Fruit fly (Drosophila melanogaster) S2 (cell line): Measurements from ENCODE around the gene TM9SF2.
A peak's percentile ranks its signal among the peaks of the same experiment; 100 is the strongest.

Experiments used
- CG8478 ChIP-seq: fragments of >200 bp; optimal IDR thresholded peaks from 2 replicates; lab custom pipeline; 2018
- CTCF ChIP-seq, 2 experiments: fragments of >200 bp; optimal IDR thresholded peaks; 2 replicates each; lab custom pipeline; 2018

The TM9SF2 gene

DNA sequence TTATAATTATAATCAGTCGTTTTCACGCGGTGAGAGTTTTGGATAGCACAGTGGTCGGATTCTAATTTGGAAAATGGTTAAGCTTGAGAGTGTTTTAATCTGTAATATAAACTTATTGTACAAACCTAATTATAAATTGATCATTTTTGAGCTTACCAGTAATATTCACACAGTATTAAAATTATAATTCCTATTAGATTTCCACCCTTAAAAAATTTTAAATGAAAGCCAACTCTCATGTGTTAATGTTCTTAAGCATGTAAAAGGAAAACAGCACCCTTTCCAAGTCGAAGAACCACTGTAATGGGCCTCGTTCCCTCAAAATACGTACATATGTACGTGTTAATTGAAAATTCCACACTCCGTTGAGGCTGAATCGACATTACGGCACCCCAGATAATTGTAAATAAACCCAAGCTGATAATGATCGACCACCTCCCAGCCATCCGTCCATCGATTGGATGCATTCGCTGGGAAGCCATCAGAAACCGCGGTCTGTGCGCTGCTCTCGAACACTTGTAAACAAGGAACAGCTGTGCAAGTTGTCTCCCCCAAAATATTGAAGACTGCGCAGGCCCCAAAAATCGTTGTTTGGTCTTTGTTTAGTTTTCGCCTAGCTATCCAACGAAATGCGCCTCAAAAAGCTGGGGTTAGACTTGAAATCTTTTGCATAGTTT, 25.8 kb upstream of the TM9SF2 start:
- TF ChIP-seq CTCF (optimal IDR thresholded peaks at IDR 0.05; lab: Kevin White, UChicago) = no peak
- no peak for TF ChIP-seq CG8478

DNA sequence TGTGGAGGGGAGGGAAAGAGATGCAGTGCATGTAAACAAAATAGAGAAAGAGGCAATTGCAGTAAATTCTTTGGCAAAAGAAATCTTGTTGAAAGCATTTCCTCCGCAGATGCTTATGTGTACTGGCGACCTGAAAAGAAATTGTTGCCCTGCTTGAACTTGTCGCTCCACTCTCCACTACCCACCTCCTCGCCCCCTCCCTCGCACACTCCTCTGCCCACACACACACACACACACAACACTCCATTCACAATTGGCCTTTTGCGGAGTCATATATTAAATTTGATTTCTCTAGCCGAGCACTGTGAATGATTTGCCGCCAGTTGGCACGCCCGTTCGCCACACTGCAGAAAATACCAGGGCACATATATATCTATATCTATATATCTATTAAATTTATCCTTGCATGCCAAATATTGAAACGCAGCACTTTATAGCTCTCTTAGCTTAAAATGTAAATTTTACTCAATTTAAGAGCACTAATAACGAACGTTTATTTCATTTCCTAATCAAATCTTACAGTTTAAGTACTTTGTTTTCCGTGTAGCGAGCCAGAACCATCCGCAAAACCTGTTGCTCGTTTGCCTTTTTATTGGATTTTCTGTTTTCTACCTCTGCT, 24.8 kb upstream of the TM9SF2 start:
- TF ChIP-seq CTCF (optimal IDR thresholded peaks at IDR 0.05; lab: Kevin White, UChicago) = no peak
- no peak for TF ChIP-seq CG8478

DNA sequence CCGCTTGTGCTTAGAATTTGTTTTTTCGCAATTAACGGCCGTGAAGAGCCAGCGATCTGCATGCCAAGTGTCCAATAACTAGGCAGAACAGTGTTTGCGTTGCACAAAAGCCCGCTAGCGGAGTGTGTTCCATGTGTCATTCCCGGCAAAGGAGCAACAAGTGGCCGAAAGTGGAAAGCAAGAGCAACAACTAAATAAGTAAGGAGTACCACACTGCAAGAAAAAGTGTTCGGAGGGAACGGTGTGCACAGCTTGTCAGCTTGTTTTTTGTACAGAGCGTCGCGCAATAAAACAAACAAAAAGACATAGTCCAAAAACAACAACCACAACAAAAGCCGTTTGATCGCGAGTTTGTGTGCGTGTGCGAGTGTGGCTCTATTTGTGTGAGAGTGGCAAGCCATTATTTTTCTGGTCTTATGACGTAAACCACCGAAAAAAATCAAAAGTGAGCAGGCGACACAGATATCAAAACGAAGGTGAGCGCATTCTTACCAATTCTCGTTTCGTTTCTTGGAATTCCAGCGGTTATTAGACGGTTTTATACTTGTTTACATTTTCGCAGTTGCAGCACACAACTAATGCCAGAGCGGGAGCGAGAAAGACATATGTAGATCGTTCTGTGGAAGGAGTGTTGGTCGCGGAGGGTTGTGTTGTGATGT, 24.2 kb upstream of the TM9SF2 start:
- no peak for TF ChIP-seq CG8478

DNA sequence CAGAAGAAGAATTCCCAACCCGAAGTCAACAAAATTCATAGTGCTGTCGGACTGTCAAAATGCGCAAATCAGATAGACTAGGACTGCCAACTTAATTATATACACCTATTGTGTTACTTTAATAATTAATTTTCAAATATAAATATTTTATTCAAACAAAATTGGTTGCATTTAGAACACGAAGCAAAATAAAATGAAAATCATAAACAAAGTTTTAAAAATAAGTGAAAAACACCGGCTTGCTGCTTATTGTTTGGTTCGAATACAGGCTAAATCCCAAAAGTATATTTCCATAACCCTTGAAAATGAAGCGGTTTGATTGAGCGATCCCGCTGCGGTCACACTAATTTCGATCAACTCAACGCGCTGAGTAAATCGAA, 23.7 kb upstream of the TM9SF2 start, which contains the start of the genes Rhau and dia:
Gene Rhau, minus strand, starts transcription at position 178 of the 380 bp plus-strand sequence.
Gene dia, plus strand, starts transcription at position 337 of the 380 bp plus-strand sequence.
- TF ChIP-seq CG8478 (no peak), CTCF (optimal IDR thresholded peaks at IDR 0.05; lab: Kevin White, UChicago) (peak in 1 of 2 experiments; percentile 35)

DNA sequence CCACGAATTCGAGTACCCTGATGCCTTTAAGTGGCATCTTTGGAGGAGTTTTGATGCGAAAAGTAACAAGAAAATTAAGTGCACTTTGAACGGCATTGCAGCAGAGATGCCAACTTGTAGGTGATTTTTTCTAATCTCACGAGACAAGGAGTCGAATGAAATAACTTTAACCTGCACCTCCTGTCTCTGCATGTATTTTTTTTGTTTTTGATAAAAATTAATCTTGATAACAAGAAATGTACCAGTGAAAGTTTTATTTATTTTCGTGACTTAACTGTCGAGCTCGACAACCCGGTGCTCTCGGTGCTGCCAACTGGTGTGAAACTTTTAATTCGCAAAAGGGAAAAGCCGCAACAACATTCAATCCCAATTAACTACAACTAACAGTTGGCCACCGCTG, 18.1 kb upstream of the TM9SF2 start, which contains the start of the genes Amacr and Ns4:
Gene Amacr, minus strand, starts transcription at position 182 of the 400 bp plus-strand sequence.
Gene Ns4, plus strand, starts transcription at position 317 of the 400 bp plus-strand sequence.
- no peak for TF ChIP-seq CTCF (optimal IDR thresholded peaks at IDR 0.05; lab: Kevin White, UChicago)
- TF ChIP-seq CG8478 = no peak

DNA sequence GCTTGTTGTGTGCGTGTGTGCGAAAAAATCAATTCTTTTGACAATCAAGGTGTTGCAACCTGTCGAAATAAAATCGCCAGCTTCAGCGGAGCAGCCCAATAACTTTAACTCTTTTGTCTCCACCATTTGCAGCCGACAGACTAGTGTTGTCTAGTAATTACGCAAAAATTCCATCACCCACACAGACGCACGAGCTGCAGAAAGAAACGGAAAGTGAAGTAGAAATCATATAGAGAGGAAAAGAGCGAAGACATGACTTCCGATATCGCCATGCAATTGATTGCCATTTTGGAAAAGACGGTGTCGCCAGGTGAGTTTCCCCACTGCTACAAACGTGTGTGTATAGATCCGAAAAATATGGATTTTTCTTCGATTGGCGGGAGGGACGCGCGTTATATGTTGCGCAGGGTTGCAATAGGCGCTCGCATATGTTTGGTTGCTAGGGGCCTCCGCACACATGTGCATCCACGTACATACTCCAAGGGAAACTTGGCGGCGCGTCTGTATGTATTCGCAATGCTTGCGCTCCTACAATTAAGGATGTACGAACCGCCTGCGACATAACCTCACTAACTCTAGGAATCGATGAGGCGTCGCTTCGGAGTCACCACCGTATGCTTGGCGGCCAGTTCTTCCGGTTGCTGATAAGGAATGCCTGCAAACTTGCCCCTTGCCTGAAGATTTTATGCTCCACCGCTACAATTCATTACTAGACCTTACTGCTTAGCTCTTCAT, 1.2 kb upstream of the TM9SF2 start:
- TF ChIP-seq CTCF (optimal IDR thresholded peaks at IDR 0.05; lab: Kevin White, UChicago) = no peak
- no peak for TF ChIP-seq CG8478

DNA sequence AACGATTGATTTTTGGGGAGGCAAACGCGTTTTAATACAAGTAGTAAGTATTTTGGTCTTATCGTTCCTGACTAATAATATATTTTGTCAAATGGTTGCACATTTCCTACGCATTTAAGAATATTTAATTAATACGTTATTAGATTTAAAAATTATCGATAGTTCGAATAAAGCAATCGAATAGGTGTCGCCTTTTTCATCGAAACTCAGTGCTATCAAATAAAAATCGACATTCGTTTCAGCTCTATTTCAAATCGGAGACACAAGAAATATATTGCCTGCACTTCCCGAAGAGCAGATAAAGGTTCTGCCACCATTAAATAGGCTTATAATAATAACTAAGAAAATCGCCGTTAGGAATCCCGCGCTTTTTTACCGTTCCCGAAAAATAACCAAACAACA, 579 bp upstream of the TM9SF2 start:
- TF ChIP-seq CTCF (optimal IDR thresholded peaks at IDR 0.05; lab: Kevin White, UChicago) = no peak
- TF ChIP-seq CG8478 = no peak

DNA sequence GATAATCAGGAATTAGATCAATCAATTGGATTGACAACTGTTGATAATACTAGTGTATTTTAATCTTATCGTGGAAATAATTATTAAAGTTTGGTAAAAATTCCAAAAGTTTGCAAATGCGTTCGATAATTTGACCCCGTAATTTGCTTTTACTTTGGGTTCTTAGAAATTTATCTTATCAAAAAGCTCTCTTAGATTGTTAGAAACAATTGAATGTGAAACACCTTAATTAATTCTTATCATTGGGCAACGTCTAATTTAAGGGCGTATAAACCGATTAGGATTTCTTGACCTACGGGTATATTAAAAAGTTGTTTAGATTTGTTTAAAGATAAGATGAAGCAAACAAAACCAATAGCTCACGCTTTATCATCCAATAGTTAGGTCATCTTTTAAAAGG, 1.1 kb downstream of the TM9SF2 start:
- TF ChIP-seq CTCF (optimal IDR thresholded peaks at IDR 0.05; lab: Kevin White, UChicago) (no peak), CG8478 (no peak)

DNA sequence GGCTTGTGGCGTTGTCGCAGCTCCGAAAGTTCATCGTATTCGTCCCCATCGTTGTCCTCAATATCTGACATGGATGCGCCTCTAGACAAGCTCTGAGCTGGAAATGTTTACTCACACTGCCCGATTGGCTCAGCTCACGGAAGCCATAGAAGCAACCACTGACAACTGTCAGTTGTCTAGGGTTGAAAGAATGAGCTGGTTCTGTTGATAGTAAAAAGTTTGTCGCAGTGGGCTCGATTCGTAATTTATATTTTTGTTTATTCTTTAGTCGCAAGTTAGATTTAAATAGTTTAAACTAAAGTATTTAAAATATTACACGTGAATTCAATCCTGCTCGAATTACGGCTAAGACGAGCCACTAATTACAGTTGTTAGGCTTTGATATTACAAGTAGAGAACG, 3.9 kb downstream of the TM9SF2 start, which contains the start of gene CarT:
Gene CarT, minus strand, starts transcription at position 101 of the 400 bp plus-strand sequence.
- no peak for TF ChIP-seq CG8478
- TF ChIP-seq CTCF (optimal IDR thresholded peaks at IDR 0.05; lab: Kevin White, UChicago) = no peak

DNA sequence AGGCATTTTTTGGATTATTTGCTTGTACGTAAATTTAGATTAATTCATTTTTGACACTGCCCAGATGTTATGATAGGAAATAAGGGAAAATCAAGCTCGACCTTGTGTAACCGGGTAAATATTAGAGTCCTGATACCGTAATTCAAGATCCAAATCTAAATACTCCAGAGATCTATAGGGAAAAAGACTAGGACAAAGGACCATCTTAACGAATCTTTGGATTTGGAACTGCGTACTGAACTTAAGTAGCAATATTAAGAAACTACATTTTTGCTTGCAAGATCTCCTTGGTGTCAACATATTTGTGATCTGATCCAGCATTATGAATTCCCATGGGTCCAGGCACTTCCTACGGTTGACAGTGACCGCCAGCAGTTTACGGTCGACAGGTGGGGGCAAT, 7.7 kb downstream of the TM9SF2 start, which contains the start of gene CG9316:
Gene CG9316, minus strand, starts transcription at position 101 of the 400 bp plus-strand sequence.
- TF ChIP-seq CG8478 (no peak), CTCF (optimal IDR thresholded peaks at IDR 0.05; lab: Kevin White, UChicago) (no peak)

DNA sequence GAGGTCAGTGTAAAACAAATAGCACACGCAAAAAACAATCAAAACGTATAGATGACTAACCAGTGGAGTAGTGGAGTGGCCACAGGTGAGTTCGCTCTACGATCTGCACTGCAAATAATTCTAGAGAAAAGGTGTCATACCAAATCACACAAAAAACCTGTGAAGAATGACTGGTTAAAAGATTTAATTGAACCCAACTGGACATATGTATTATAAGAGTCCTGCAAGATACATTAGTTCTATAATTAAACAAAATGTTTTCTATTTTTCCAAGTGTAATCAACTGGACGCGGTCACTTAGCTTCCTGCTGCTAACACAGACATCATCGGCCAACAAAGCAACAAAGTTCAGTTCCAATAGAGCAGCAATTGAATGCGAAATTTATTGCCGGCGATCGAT, 10.1 kb downstream of the TM9SF2 start:
- no peak for TF ChIP-seq CTCF (optimal IDR thresholded peaks at IDR 0.05; lab: Kevin White, UChicago)
- no peak for TF ChIP-seq CG8478

DNA sequence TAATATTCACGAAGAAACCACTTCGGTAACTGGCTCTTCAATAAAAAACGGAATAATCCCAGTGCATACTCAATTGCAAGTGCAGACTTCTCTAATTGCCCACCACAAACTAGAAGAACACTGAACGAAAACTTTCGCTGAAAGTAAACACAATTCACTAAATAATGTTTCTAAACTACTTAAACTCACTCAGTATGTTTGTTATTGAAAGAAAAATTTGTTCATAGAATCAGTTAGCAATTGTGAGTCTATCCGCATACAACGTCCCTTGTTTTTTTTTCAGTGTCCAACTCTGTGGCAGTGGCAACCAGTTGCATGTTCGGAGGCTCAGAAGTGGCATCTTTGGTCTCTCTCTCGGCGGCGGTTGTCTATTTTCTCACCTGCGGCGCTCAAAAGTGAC, 12.7 kb downstream of the TM9SF2 start:
- no peak for TF ChIP-seq CG8478
- no peak for TF ChIP-seq CTCF (optimal IDR thresholded peaks at IDR 0.05; lab: Kevin White, UChicago)

DNA sequence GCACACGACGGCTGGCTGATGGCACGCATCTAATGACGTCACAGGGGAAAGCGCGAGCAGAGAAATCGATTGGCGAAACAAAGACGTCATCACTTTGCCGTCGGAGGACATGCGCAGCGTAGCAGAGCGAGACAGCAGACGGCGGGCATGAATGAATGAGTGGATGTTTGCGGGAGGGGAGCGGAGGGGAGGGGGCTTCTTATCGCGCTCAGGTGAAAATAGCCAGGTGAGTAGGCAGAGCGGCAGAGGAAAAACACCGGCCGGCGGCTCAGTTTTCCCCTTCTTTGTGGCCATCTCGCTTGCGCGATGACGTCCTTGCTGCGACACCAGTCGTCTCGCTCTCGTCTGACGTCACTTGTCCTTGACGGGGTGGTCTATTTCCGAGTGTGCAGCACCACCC, 14.1 kb downstream of the TM9SF2 start:
- TF ChIP-seq CTCF (optimal IDR thresholded peaks at IDR 0.05; lab: Kevin White, UChicago) (no peak), CG8478 (no peak)

DNA sequence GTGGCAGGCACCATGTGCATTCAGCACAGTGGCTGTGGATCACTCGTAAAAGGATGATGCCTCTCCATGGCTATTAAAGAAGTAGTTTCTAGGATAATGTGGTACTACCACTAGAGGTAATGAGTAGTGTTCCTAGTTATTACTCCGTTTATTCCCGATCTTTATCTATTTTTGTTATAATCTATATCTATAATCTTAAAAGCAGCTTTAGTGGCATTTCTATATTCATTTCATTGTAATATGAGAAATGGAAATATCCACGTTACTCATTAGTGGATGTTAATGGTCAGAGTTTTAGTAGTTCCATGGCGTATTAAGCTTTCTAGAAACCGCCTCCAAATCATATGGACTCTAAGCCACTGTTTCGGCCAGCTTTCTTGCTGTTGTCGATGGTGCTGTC, 17.4 kb downstream of the TM9SF2 start:
- TF ChIP-seq CG8478 (no peak), CTCF (optimal IDR thresholded peaks at IDR 0.05; lab: Kevin White, UChicago) (no peak)

DNA sequence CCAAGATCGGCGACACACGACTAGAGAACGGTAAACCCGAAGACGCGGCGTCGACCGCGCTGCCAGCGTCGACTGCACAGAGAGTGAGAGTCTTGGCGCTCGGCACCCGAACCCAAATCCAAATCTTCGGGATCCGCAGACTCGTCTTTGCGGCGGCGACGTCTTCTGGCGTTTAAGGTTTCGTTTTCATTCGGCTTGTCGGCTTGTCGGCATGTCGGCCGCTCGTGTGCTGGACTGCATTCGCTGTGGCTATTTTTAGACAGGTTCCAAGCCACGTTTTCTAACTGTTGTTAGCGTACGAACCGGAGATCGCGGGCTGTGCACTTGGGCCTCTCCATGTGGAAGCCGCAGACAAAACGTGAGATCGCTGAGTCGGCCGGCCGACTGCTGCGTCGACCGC, 18.0 kb downstream of the TM9SF2 start:
- TF ChIP-seq CTCF (optimal IDR thresholded peaks at IDR 0.05; lab: Kevin White, UChicago) (no peak), CG8478 (no peak)
